Fruit fly (Drosophila melanogaster) whole organism, embryonic: Measurements from ENCODE around the gene CG3224.

ENCODE experiments used
- Adf1 ChIP-seq: fragments of 200-800 bp; sonication (Bioruptor generic); IDR thresholded peaks from 2 replicates; pipeline ENCODE4 v1.3.6; 2022; ENCODE audit warnings: missing biosample characterization, missing genetic modification characterization
- Asciz ChIP-seq: fragments of 200-800 bp; sonication (Bioruptor generic); optimal IDR thresholded peaks from 2 replicates; lab custom pipeline; 2017; ENCODE audit warnings: missing biosample characterization, mild to moderate bottlenecking, missing genetic modification characterization, missing genetic modification reagents
- C15 ChIP-seq: fragments of 200-800 bp; sonication (Bioruptor generic); IDR thresholded peaks from 3 replicates; pipeline ENCODE4 v1.3.6; 2022; ENCODE audit warnings: missing biosample characterization, missing genetic modification characterization
- CG13624 ChIP-seq: fragments of 200-800 bp; sonication (Bioruptor generic); optimal IDR thresholded peaks from 2 replicates; lab custom pipeline; 2016; ENCODE audit warnings: missing biosample characterization, missing genetic modification characterization
- CG14050 ChIP-seq: fragments of 200-800 bp; sonication (Bioruptor generic); IDR thresholded peaks from 3 replicates; pipeline ENCODE4 v1.3.6; 2022; ENCODE audit warnings: missing biosample characterization, missing genetic modification characterization
- CG15011 ChIP-seq: fragments of 200-800 bp; sonication (Bioruptor generic); optimal IDR thresholded peaks from 3 replicates; lab custom pipeline; 2018; ENCODE audit warnings: missing biosample characterization, mild to moderate bottlenecking, missing genetic modification characterization
- CG15479 ChIP-seq: fragments of 200-800 bp; sonication (Bioruptor generic); optimal IDR thresholded peaks from 3 replicates; lab custom pipeline; 2019; ENCODE audit warnings: missing biosample characterization, mild to moderate bottlenecking, missing genetic modification characterization, moderate library complexity
- CG1603 ChIP-seq: fragments of 200-800 bp; sonication (Bioruptor generic); optimal IDR thresholded peaks from 2 replicates; lab custom pipeline; 2019; ENCODE audit warnings: missing biosample characterization, mild to moderate bottlenecking, missing genetic modification characterization, moderate library complexity
- CG17385 ChIP-seq: fragments of 200-800 bp; sonication (Bioruptor generic); optimal IDR thresholded peaks from 3 replicates; lab custom pipeline; 2018; ENCODE audit warnings: missing biosample characterization, mild to moderate bottlenecking, missing genetic modification characterization
- CG17912 ChIP-seq: fragments of 200-800 bp; sonication (Bioruptor generic); optimal IDR thresholded peaks from 2 replicates; lab custom pipeline; 2018; ENCODE audit warnings: missing biosample characterization, mild to moderate bottlenecking, missing genetic modification characterization
- CG18599 ChIP-seq: fragments of 200-800 bp; sonication (Bioruptor generic); optimal IDR thresholded peaks from 3 replicates; lab custom pipeline; 2017; ENCODE audit warnings: missing biosample characterization, missing genetic modification characterization, mild to moderate bottlenecking, moderate library complexity, missing genetic modification reagents
- CG18764 ChIP-seq: fragments of 200-800 bp; sonication (Bioruptor generic); optimal IDR thresholded peaks from 3 replicates; lab custom pipeline; 2016; ENCODE audit warnings: missing biosample characterization, missing genetic modification characterization
- CG3726 ChIP-seq: fragments of 200-800 bp; sonication (Bioruptor generic); IDR thresholded peaks from 3 replicates; pipeline ENCODE4, ENCODE4 v1.3.6; 2022; ENCODE audit warnings: missing biosample characterization, missing genetic modification characterization
- CG4707 ChIP-seq: fragments of 200-800 bp; sonication (Bioruptor generic); optimal IDR thresholded peaks from 2 replicates; lab custom pipeline; 2018; ENCODE audit warnings: missing biosample characterization, mild to moderate bottlenecking, missing genetic modification characterization, moderate library complexity
- CG4854 ChIP-seq: fragments of 200-800 bp; sonication (Bioruptor generic); optimal IDR thresholded peaks from 2 replicates; lab custom pipeline; 2016; ENCODE audit warnings: missing biosample characterization, missing genetic modification characterization, inconsistent platforms
- CG6689 ChIP-seq: fragments of 200-800 bp; sonication (Bioruptor generic); IDR thresholded peaks from 2 replicates; pipeline ENCODE4 v1.3.6; 2022; ENCODE audit warnings: missing biosample characterization, missing genetic modification characterization
- CG6765 ChIP-seq: fragments of 200-800 bp; sonication (Bioruptor generic); optimal IDR thresholded peaks from 3 replicates; lab custom pipeline; 2017; ENCODE audit warnings: missing biosample characterization, mild to moderate bottlenecking, missing genetic modification characterization
- CG7839 ChIP-seq: fragments of 200-800 bp; sonication (Bioruptor generic); optimal IDR thresholded peaks from 3 replicates; lab custom pipeline; 2018; ENCODE audit warnings: missing biosample characterization, mild to moderate bottlenecking, missing genetic modification characterization, moderate library complexity
- CG8388 ChIP-seq: fragments of 200-800 bp; sonication (Bioruptor generic); optimal IDR thresholded peaks from 2 replicates; lab custom pipeline; 2019; ENCODE audit warnings: missing biosample characterization, mild to moderate bottlenecking, missing genetic modification characterization, moderate library complexity
- CG9437 ChIP-seq: fragments of 200-800 bp; sonication (Bioruptor generic); optimal IDR thresholded peaks from 2 replicates; lab custom pipeline; 2018; ENCODE audit warnings: missing biosample characterization, mild to moderate bottlenecking, missing genetic modification characterization
- D19B ChIP-seq: fragments of 200-800 bp; sonication (Bioruptor generic); optimal IDR thresholded peaks from 2 replicates; lab custom pipeline; 2017; ENCODE audit warnings: missing biosample characterization, mild to moderate bottlenecking, missing genetic modification characterization
- Gsc ChIP-seq: fragments of 200-800 bp; sonication (Bioruptor generic); IDR thresholded peaks from 2 replicates; pipeline ENCODE4 v1.3.6; 2022; ENCODE audit warnings: missing biosample characterization, missing genetic modification characterization
- HLH3B ChIP-seq: fragments of 200-800 bp; sonication (Bioruptor generic); IDR thresholded peaks from 2 replicates; pipeline ENCODE4 v1.3.6; 2022; ENCODE audit warnings: missing biosample characterization, missing genetic modification characterization
- Kr ChIP-seq: fragments of 200-800 bp; sonication (Bioruptor generic); optimal IDR thresholded peaks from 2 replicates; lab custom pipeline; 2017; ENCODE audit warnings: missing biosample characterization, mild to moderate bottlenecking, missing genetic modification characterization
- Mrtf ChIP-seq: fragments of 200-800 bp; sonication (Bioruptor generic); IDR thresholded peaks from 3 replicates; pipeline ENCODE4 v1.3.6; 2022; ENCODE audit warnings: missing biosample characterization, missing genetic modification characterization
- Six4 ChIP-seq: fragments of 200-800 bp; sonication (Bioruptor generic); optimal IDR thresholded peaks from 2 replicates; lab custom pipeline; 2016; ENCODE audit warnings: missing biosample characterization, missing genetic modification characterization
- Sry-δ ChIP-seq: fragments of 200-800 bp; sonication (Bioruptor generic); optimal IDR thresholded peaks from 2 replicates; lab custom pipeline; 2016; ENCODE audit warnings: missing biosample characterization, missing genetic modification characterization
- caup ChIP-seq: fragments of 200-800 bp; sonication (Bioruptor generic); optimal IDR thresholded peaks from 3 replicates; lab custom pipeline; 2017; ENCODE audit warnings: missing biosample characterization, mild to moderate bottlenecking, missing genetic modification characterization, moderate library complexity; ENCODE audit not compliant: severe bottlenecking
- danr ChIP-seq: fragments of 200-800 bp; sonication (Bioruptor generic); IDR thresholded peaks from 2 replicates; pipeline ENCODE4 v1.3.6; 2022; ENCODE audit warnings: missing biosample characterization, missing genetic modification characterization
- dimm ChIP-seq: fragments of 200-800 bp; sonication (Bioruptor generic); IDR thresholded peaks from 2 replicates; pipeline ENCODE4 v1.3.6; 2022; ENCODE audit warnings: missing biosample characterization, missing genetic modification characterization
- dmrt11E ChIP-seq: fragments of 200-800 bp; sonication (Bioruptor generic); optimal IDR thresholded peaks from 3 replicates; lab custom pipeline; 2018; ENCODE audit warnings: missing biosample characterization, mild to moderate bottlenecking, missing genetic modification characterization, moderate library complexity
- ems ChIP-seq: fragments of 200-800 bp; sonication (Bioruptor generic); optimal IDR thresholded peaks from 3 replicates; lab custom pipeline; 2016; ENCODE audit warnings: missing biosample characterization, missing genetic modification characterization
- grau ChIP-seq: fragments of 200-800 bp; optimal IDR thresholded peaks from 3 replicates; lab custom pipeline; 2019; ENCODE audit warnings: missing biosample characterization, mild to moderate bottlenecking, missing genetic modification characterization, moderate library complexity
- grn ChIP-seq: fragments of 200-800 bp; sonication (Bioruptor generic); optimal IDR thresholded peaks from 3 replicates; lab custom pipeline; 2017; ENCODE audit warnings: missing biosample characterization, missing genetic modification characterization
- ham ChIP-seq: fragments of 200-800 bp; sonication (Bioruptor generic); IDR thresholded peaks from 2 replicates; pipeline ENCODE4 v1.3.6; 2022; ENCODE audit warnings: missing biosample characterization, missing genetic modification characterization
- insv ChIP-seq, 2 experiments: fragments of 200-800 bp; sonication (Bioruptor generic); optimal IDR thresholded peaks; 3 replicates each; lab custom pipeline; 2016 to 2018; ENCODE audit warnings: missing biosample characterization in 2 of 2, missing genetic modification characterization in 2 of 2
- jumu ChIP-seq: fragments of 200-800 bp; sonication (Bioruptor generic); optimal IDR thresholded peaks from 3 replicates; lab custom pipeline; 2016; ENCODE audit warnings: missing biosample characterization, missing genetic modification characterization
- lbe ChIP-seq: fragments of 200-800 bp; sonication (Bioruptor generic); optimal IDR thresholded peaks from 2 replicates; lab custom pipeline; 2016; ENCODE audit warnings: missing biosample characterization, mild to moderate bottlenecking, missing genetic modification characterization
- pan ChIP-seq, 4 experiments: fragments of >200 bp in 3 of 4; fragments of 200-800 bp in 1 of 4; sonication (Bioruptor generic) in 1 of 4; optimal IDR thresholded peaks in 3 of 4; IDR thresholded peaks in 1 of 4; 2 replicates each; pipeline versions ENCODE4 v1.3.6 to Lab custom; 2017 to 2022; ENCODE audit warnings: missing biosample characterization in 2 of 4, missing genetic modification characterization in 2 of 4, mixed read lengths in 1 of 4
- pros ChIP-seq: fragments of 200-800 bp; sonication (Bioruptor generic); optimal IDR thresholded peaks from 3 replicates; lab custom pipeline; 2019; ENCODE audit warnings: missing biosample characterization, mild to moderate bottlenecking, missing genetic modification characterization, moderate library complexity
- pzg ChIP-seq: fragments of 200-800 bp; sonication (Bioruptor generic); optimal IDR thresholded peaks from 3 replicates; lab custom pipeline; 2018; ENCODE audit warnings: missing biosample characterization, mild to moderate bottlenecking, missing genetic modification characterization, moderate library complexity
- ranshi ChIP-seq: fragments of 200-800 bp; sonication (Bioruptor generic); IDR thresholded peaks from 2 replicates; pipeline ENCODE4 v1.3.6; 2022; ENCODE audit warnings: missing biosample characterization, missing genetic modification characterization
- ro ChIP-seq: fragments of 200-800 bp; sonication (Bioruptor generic); IDR thresholded peaks from 2 replicates; pipeline ENCODE4 v1.3.6; 2022; ENCODE audit warnings: missing biosample characterization, missing genetic modification characterization
- row ChIP-seq: fragments of 200-800 bp; sonication (Bioruptor generic); IDR thresholded peaks from 3 replicates; pipeline ENCODE4 v1.3.6; 2022; ENCODE audit warnings: missing biosample characterization, missing genetic modification characterization
- run ChIP-seq: fragments of 200-800 bp; sonication (Bioruptor generic); optimal IDR thresholded peaks from 3 replicates; lab custom pipeline; 2018; ENCODE audit warnings: missing biosample characterization, mild to moderate bottlenecking, missing genetic modification characterization
- sima ChIP-seq: fragments of 200-800 bp; sonication (Bioruptor generic); optimal IDR thresholded peaks from 2 replicates; lab custom pipeline; 2016; ENCODE audit warnings: missing biosample characterization, missing genetic modification characterization
- sna ChIP-seq: fragments of 200-800 bp; sonication (Bioruptor generic); IDR thresholded peaks from 2 replicates; pipeline ENCODE4 v1.3.6; 2022; ENCODE audit warnings: missing biosample characterization, missing genetic modification characterization; ENCODE audit not compliant: partially characterized antibody
- sob ChIP-seq: fragments of 200-800 bp; sonication (Bioruptor generic); IDR thresholded peaks from 2 replicates; pipeline ENCODE4 v1.3.6; 2022; ENCODE audit warnings: missing biosample characterization, missing genetic modification characterization
- stc ChIP-seq: fragments of 200-800 bp; sonication (Bioruptor generic); IDR thresholded peaks from 2 replicates; pipeline ENCODE4 v1.3.6; 2022; ENCODE audit warnings: missing biosample characterization, missing genetic modification characterization
- vfl ChIP-seq: fragments of 200-800 bp; sonication (Bioruptor generic); optimal IDR thresholded peaks from 2 replicates; lab custom pipeline; 2016; ENCODE audit warnings: missing biosample characterization, missing genetic modification characterization
- wek ChIP-seq: fragments of 200-800 bp; sonication (Bioruptor generic); optimal IDR thresholded peaks from 3 replicates; lab custom pipeline; 2018; ENCODE audit warnings: missing biosample characterization, mild to moderate bottlenecking, missing genetic modification characterization, moderate library complexity

Gene CG3224

dm6 chrX:6638123-6638522 lies 23.1 kb downstream of the CG3224 start (continued):
- TF ChIP-seq D19B (GFP tag; lab: Kevin White, UChicago) (no peak), sna (no peak), ham (GFP tag; lab: Robert Waterston, UW) (no peak), stc (0 out of 2 replicates have a peak, but pooled peaks have one; percentile 26), dimm (no peak), CG3726 (no peak), CG14050 (GFP tag; lab: Robert Waterston, UW) (no peak), CG17385 (GFP tag; lab: Kevin White, UChicago) (no peak), HLH3B (GFP tag; lab: Robert Waterston, UW) (peak; percentile 24; the same call in 1 of the 2 replicates), sima (no peak), vfl (no peak), ro (GFP tag; lab: Robert Waterston, UW) (no peak), sob (GFP tag; lab: Robert Waterston, UW) (peak; percentile 44; the same call in 1 of the 2 replicates), ranshi (no peak), Sry-δ (no peak), CG15479 (GFP tag; lab: Kevin White, UChicago) (no peak), grau (no peak), ems (no peak), run (tag; lab: Kevin White, UChicago) (peak; percentile 31), Asciz (peak; percentile 37), Six4 (GFP tag; lab: Kevin White, UChicago) (no peak), grn (no peak), Gsc (GFP tag; lab: Robert Waterston, UW) (no peak), CG18764 (GFP tag; lab: Kevin White, UChicago) (no peak), CG18599 (GFP tag; lab: Kevin White, UChicago) (peak; percentile 37), caup (GFP tag; lab: Kevin White, UChicago) (peak; percentile 18), Adf1 (GFP tag; lab: Robert Waterston, UW) (no peak), C15 (no peak), wek (GFP tag; lab: Kevin White, UChicago) (peak; percentile 15), CG6765 (GFP tag; lab: Kevin White, UChicago) (no peak), CG9437 (GFP tag; lab: Kevin White, UChicago) (no peak), CG4707 (GFP tag; lab: Kevin White, UChicago) (peak; percentile 5), danr (no peak), CG6689 (no peak), CG13624 (GFP tag; lab: Kevin White, UChicago) (no peak), insv (GFP tag; optimal IDR thresholded peaks at IDR 0.05; lab: Kevin White, UChicago) (no peak), Kr (GFP tag; lab: Kevin White, UChicago) (no peak), CG8388 (GFP tag; lab: Kevin White, UChicago) (no peak), dmrt11E (tag; lab: Kevin White, UChicago) (no peak), CG4854 (no peak), pros (GFP tag; lab: Kevin White, UChicago) (no peak), row (GFP tag; lab: Robert Waterston, UW) (no peak), Mrtf (GFP tag; lab: Robert Waterston, UW) (no peak), pzg (GFP tag; lab: Kevin White, UChicago) (no peak), jumu (GFP tag; lab: Kevin White, UChicago) (no peak), CG1603 (tag; lab: Kevin White, UChicago) (no peak), CG7839 (tag; lab: Kevin White, UChicago) (no peak), lbe (no peak), CG17912 (no peak), pan (optimal IDR thresholded peaks at IDR 0.05; lab: Kevin White, UChicago) (no peak), pan (GFP tag; optimal IDR thresholded peaks at IDR 0.05 in 1 of 2, IDR thresholded peaks at IDR 0.05 in 1 of 2) (no peak), CG15011 (GFP tag; lab: Kevin White, UChicago) (peak; percentile 8)
